Worm (Caenorhabditis elegans) whole organism, midembryonic: ENCODE results near the gene hira-1.

Experiments used
- klf-2 ChIP-seq: fragments of 200-800 bp; sonication (Bioruptor generic); conservative IDR thresholded peaks from 2 replicates; pipeline ENCODE4 v1.3.6; 2022; ENCODE audit warnings: missing genetic modification reagents, missing genetic modification characterization, missing compliant biosample characterization
- med-1 ChIP-seq: sonication (generic microtip); optimal IDR thresholded peaks from 2 replicates; lab custom pipeline; 2017; ENCODE audit warnings: missing genetic modification characterization, mild to moderate bottlenecking, missing compliant biosample characterization, antibody characterized with exemption, missing genetic modification reagents; ENCODE audit not compliant: insufficient read depth
- ref-1 ChIP-seq: fragments of 200-800 bp; sonication (Bioruptor generic); conservative IDR thresholded peaks from 2 replicates; pipeline ENCODE4 v1.3.6; 2022; ENCODE audit warnings: missing genetic modification reagents, missing genetic modification characterization, missing compliant biosample characterization
- tab-1 ChIP-seq: fragments of 200-800 bp; sonication (Bioruptor generic); IDR thresholded peaks from 2 replicates; pipeline ENCODE4 v1.3.6; 2022; ENCODE audit warnings: missing genetic modification characterization, missing compliant biosample characterization

ce11 chrIII:5141935-5142334 lies 49.0 kb upstream of the hira-1 start:
- TF ChIP-seq klf-2 (GFP tag; lab: Robert Waterston, UW): no peak
- TF ChIP-seq med-1 (GFP tag; lab: Kevin White, UChicago): no peak
- TF ChIP-seq tab-1 (GFP tag; lab: Robert Waterston, UW): no peak
- TF ChIP-seq ref-1 (GFP tag; lab: Robert Waterston, UW): no peak
